Fruit fly (Drosophila melanogaster): Measurements from ENCODE around the gene Noc1.

Noc1 gene

DNA sequence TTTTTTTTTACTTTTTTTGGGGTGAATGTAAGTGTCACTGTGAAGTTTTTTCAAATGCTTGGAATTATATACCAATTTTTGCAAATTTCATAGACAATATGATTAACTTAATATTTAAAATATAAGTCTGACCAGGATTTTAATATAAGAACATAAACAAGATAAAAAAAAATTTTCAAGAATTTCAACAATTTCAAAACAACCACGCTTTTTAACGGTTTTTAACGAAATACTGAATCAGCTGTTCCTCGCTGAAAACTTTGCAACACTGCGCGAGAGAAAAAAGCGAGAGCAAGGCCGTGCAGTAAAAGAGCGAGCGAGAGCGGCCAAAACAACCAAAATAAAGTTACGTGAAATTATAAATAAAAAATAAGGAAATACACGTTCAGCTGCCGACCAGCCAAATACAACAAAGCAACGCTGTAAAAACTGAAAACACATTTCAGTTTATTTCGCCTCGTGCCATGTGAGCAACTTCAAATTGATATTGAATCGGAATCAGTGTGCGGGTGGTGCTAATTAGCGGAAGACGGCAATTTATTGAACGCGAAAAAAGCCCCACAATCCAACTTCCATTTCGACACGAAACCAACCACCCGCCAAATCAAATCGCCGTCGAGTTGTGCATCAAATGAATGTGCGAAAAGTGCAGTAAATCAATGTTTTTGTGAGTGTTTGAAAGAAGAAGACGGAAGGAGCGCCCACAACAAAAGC lies 21.8 kb downstream of the Noc1 start, which contains the start of the genes CG46439, Iyd and CG33947 (continued):
- TF ChIP-seq CG3065 (GFP tag; optimal IDR thresholded peaks at IDR 0.05) = no peak
- TF ChIP-seq E2f1 (GFP tag; IDR thresholded peaks at IDR 0.05) = peak; percentile 55; the same call in 1 of the 2 replicates
- TF ChIP-seq CG17186 (GFP tag; optimal IDR thresholded peaks at IDR 0.05) = no peak
- peak; percentile 71 for TF ChIP-seq Drgx (GFP tag; IDR thresholded peaks at IDR 0.05)
- no peak for TF ChIP-seq ranshi (GFP tag; IDR thresholded peaks at IDR 0.05)
- TF ChIP-seq CG6689 (GFP tag; IDR thresholded peaks at IDR 0.05) = peak; percentile 24; the same call in 1 of the 2 replicates
- 0 out of 3 replicates have a peak, but pooled peaks have one; percentile 6 for TF ChIP-seq Optix (GFP tag; IDR thresholded peaks at IDR 0.05)
- peak; percentile 32 for TF ChIP-seq CG9797 (GFP tag; optimal IDR thresholded peaks at IDR 0.05)
- TF ChIP-seq row (GFP tag; IDR thresholded peaks at IDR 0.05) = peak; percentile 35; the same call in 1 of the 3 replicates
- TF ChIP-seq phol (tag; optimal IDR thresholded peaks at IDR 0.05) = no peak
- TF ChIP-seq CG6254 (GFP tag; optimal IDR thresholded peaks at IDR 0.05) = no peak
- no peak for TF ChIP-seq CG7271 (tag; optimal IDR thresholded peaks at IDR 0.05)
- no peak for TF ChIP-seq CG17802 (tag; optimal IDR thresholded peaks at IDR 0.05)
- TF ChIP-seq jumu (GFP tag; optimal IDR thresholded peaks at IDR 0.05) = no peak
- no peak for TF ChIP-seq CG16779 (GFP tag; IDR thresholded peaks at IDR 0.05)
- peak; percentile 2 for TF ChIP-seq CG3995 (GFP tag; optimal IDR thresholded peaks at IDR 0.05)
- TF ChIP-seq CG17361 (GFP tag; IDR thresholded peaks at IDR 0.05) = 0 out of 3 replicates have a peak, but pooled peaks have one; percentile 17
- no peak for TF ChIP-seq CG7987 (GFP tag; optimal IDR thresholded peaks at IDR 0.05)
- no peak for TF ChIP-seq sd (tag; optimal IDR thresholded peaks at IDR 0.05)
- 0 out of 2 replicates have a peak, but pooled peaks have one; percentile 28 for TF ChIP-seq ato (GFP tag; IDR thresholded peaks at IDR 0.05; ENCODE audit: partially characterized antibody)
- no peak; the same call in 2 of the 3 replicates for TF ChIP-seq CG34422 (GFP tag; IDR thresholded peaks at IDR 0.05)
- peak; percentile 5 for TF ChIP-seq CG2712 (tag; optimal IDR thresholded peaks at IDR 0.05)
- no peak for TF ChIP-seq D19B (GFP tag; optimal IDR thresholded peaks at IDR 0.05)
- no peak for TF ChIP-seq sr (GFP tag; IDR thresholded peaks at IDR 0.05)
- TF ChIP-seq HHEX (GFP tag; optimal IDR thresholded peaks at IDR 0.05) = no peak
- TF ChIP-seq Hmx (GFP tag; optimal IDR thresholded peaks at IDR 0.05) = no peak
- no peak for TF ChIP-seq CG2202 (tag; optimal IDR thresholded peaks at IDR 0.05)
- no peak for TF ChIP-seq usp (GFP tag; optimal IDR thresholded peaks at IDR 0.05)
- TF ChIP-seq mld (GFP tag; IDR thresholded peaks at IDR 0.05; ENCODE audit: partially characterized antibody) = no peak
- no peak for TF ChIP-seq tap (tag; optimal IDR thresholded peaks at IDR 0.05)
- TF ChIP-seq jigr1 (GFP tag; IDR thresholded peaks at IDR 0.05) = no peak
- TF ChIP-seq CG12299 (tag; optimal IDR thresholded peaks at IDR 0.05) = no peak
- TF ChIP-seq CG5180 (GFP tag; optimal IDR thresholded peaks at IDR 0.05) = no peak
- TF ChIP-seq PHDP (tag; optimal IDR thresholded peaks at IDR 0.05) = peak; percentile 12
- 0 out of 4 replicates have a peak, but pooled peaks have one; percentile 76 for TF ChIP-seq chinmo (GFP tag; IDR thresholded peaks at IDR 0.05; ENCODE audit: partially characterized antibody)
- no peak for TF ChIP-seq CG10462 (GFP tag; optimal IDR thresholded peaks at IDR 0.05)
- no peak for TF ChIP-seq CG14860 (GFP tag; IDR thresholded peaks at IDR 0.05; ENCODE audit: partially characterized antibody)
- TF ChIP-seq ftz-f1 (GFP tag; optimal IDR thresholded peaks at IDR 0.05) = peak; percentile 82
- TF ChIP-seq sob (GFP tag; IDR thresholded peaks at IDR 0.05) = no peak
- 0 out of 2 replicates have a peak, but pooled peaks have one; percentile 26 for TF ChIP-seq rib (GFP tag; IDR thresholded peaks at IDR 0.05)
- peak; percentile 10 for TF ChIP-seq Dek (tag; optimal IDR thresholded peaks at IDR 0.05)
- no peak for TF ChIP-seq Aef1 (GFP tag; IDR thresholded peaks at IDR 0.05)
- no peak for TF ChIP-seq Sox102F (GFP tag; optimal IDR thresholded peaks at IDR 0.05)
- peak; percentile 24 for TF ChIP-seq Elba2 (GFP tag; optimal IDR thresholded peaks at IDR 0.05)
- TF ChIP-seq CG17385 (GFP tag; optimal IDR thresholded peaks at IDR 0.05) = peak; percentile 80
- TF ChIP-seq CG30431 (GFP tag; optimal IDR thresholded peaks at IDR 0.05) = no peak
- no peak for TF ChIP-seq seq (GFP tag; IDR thresholded peaks at IDR 0.05)
- no peak for TF ChIP-seq CG43689 (GFP tag; IDR thresholded peaks at IDR 0.05)
- no peak for TF ChIP-seq CkIIα-i1 (GFP tag; IDR thresholded peaks at IDR 0.05)
- no peak for TF ChIP-seq CG11695 (GFP tag; IDR thresholded peaks at IDR 0.05)
